Worm (Caenorhabditis elegans) whole organism, L4 larva: Measurements from ENCODE around the gene M176.16.
A peak's percentile ranks its signal among the peaks of the same experiment; 100 is the strongest.

Experiments used
- T20F7.1 ChIP-seq: fragments of 200-800 bp; sonication (Bioruptor generic); optimal IDR thresholded peaks from 2 replicates; lab custom pipeline; 2018; ENCODE audit warnings: mild to moderate bottlenecking, missing genetic modification characterization, missing compliant biosample characterization
- T26A8.4 ChIP-seq: fragments of 200-800 bp; sonication (Bioruptor generic); IDR thresholded peaks from 2 replicates; pipeline ENCODE4 v1.3.6; 2022; ENCODE audit warnings: missing genetic modification characterization, missing compliant biosample characterization
- Y105C5A.15 ChIP-seq: fragments of 200-800 bp; sonication (Bioruptor generic); IDR thresholded peaks from 2 replicates; pipeline ENCODE4 v1.3.6; 2022; ENCODE audit warnings: missing genetic modification characterization, missing compliant biosample characterization
- Y48G9A.11 ChIP-seq: fragments of 200-800 bp; sonication (Bioruptor generic); IDR thresholded peaks from 2 replicates; pipeline ENCODE4 v1.3.6; 2022; ENCODE audit warnings: missing genetic modification reagents, missing genetic modification characterization, missing compliant biosample characterization
- Y5F2A.4 ChIP-seq: fragments of 200-800 bp; sonication (Bioruptor generic); optimal IDR thresholded peaks from 2 replicates; lab custom pipeline; 2018; ENCODE audit warnings: mild to moderate bottlenecking, missing genetic modification characterization, missing compliant biosample characterization
- ZK337.2 ChIP-seq: fragments of 200-800 bp; sonication (Bioruptor generic); IDR thresholded peaks from 2 replicates; pipeline ENCODE4 v1.3.6; 2022; ENCODE audit warnings: missing genetic modification reagents, missing genetic modification characterization, missing compliant biosample characterization
- aha-1 ChIP-seq: fragments of 150-350 bp; peaks from one replicate; lab custom pipeline; 2014; ENCODE audit warnings: missing biosample characterization, missing genetic modification characterization
- arid-1 ChIP-seq: fragments of 200-800 bp; sonication (Bioruptor generic); conservative IDR thresholded peaks from 2 replicates; pipeline ENCODE4 v1.3.6; 2022; ENCODE audit warnings: missing genetic modification reagents, missing genetic modification characterization, missing compliant biosample characterization
- ceh-20 ChIP-seq: fragments of 200-800 bp; sonication (Bioruptor generic); IDR thresholded peaks from 2 replicates; pipeline ENCODE4 v1.3.6; 2022; ENCODE audit warnings: missing genetic modification reagents, missing genetic modification characterization, missing compliant biosample characterization
- ceh-28 ChIP-seq: fragments of 150-350 bp; optimal IDR thresholded peaks from 2 replicates; lab custom pipeline; 2014; ENCODE audit warnings: missing biosample characterization, missing genetic modification reagents, missing genetic modification characterization
- ceh-82 ChIP-seq: sonication (generic microtip); optimal IDR thresholded peaks from 2 replicates; lab custom pipeline; 2017; ENCODE audit warnings: missing biosample characterization, missing genetic modification characterization
- ctbp-1 ChIP-seq: fragments of 200-800 bp; sonication (Bioruptor generic); IDR thresholded peaks from 2 replicates; pipeline ENCODE4 v1.3.6; 2022; ENCODE audit warnings: missing genetic modification reagents, missing genetic modification characterization, missing compliant biosample characterization
- daf-8 ChIP-seq: fragments of 200-800 bp; sonication (Bioruptor generic); IDR thresholded peaks from 2 replicates; pipeline ENCODE4 v1.3.6; 2022; ENCODE audit warnings: missing genetic modification characterization, missing compliant biosample characterization
- dmd-6 ChIP-seq: fragments of 200-800 bp; sonication (Bioruptor generic); IDR thresholded peaks from 2 replicates; pipeline ENCODE4 v1.3.6; 2022; ENCODE audit warnings: missing genetic modification reagents, missing genetic modification characterization, missing compliant biosample characterization
- egl-27 ChIP-seq: sonication (generic microtip); optimal IDR thresholded peaks from 3 replicates; lab custom pipeline; 2017; ENCODE audit warnings: missing biosample characterization, missing genetic modification reagents, missing genetic modification characterization
- fos-1 ChIP-seq: fragments of 150-350 bp; optimal IDR thresholded peaks from 2 replicates; lab custom pipeline; 2014; ENCODE audit warnings: missing biosample characterization, missing genetic modification characterization
- gei-8 ChIP-seq: fragments of 200-800 bp; sonication (Bioruptor generic); optimal IDR thresholded peaks from 2 replicates; lab custom pipeline; 2018; ENCODE audit warnings: mild to moderate bottlenecking, missing genetic modification characterization, missing compliant biosample characterization
- hif-1 ChIP-seq, 2 experiments: sonication (generic microtip); optimal IDR thresholded peaks; 2 replicates each; lab custom pipeline; 2016 to 2017; ENCODE audit warnings: missing compliant biosample characterization in 2 of 2, missing genetic modification characterization in 2 of 2, missing genetic modification reagents in 2 of 2, missing genotype in 2 of 2, mild to moderate bottlenecking in 1 of 2
- hlh-30 ChIP-seq: sonication (generic microtip); optimal IDR thresholded peaks from 2 replicates; lab custom pipeline; 2017; ENCODE audit warnings: antibody characterized with exemption, mild to moderate bottlenecking, missing genetic modification characterization, missing compliant biosample characterization; ENCODE audit not compliant: insufficient read depth
- hmg-1.1 ChIP-seq: fragments of 200-800 bp; sonication (Bioruptor generic); IDR thresholded peaks from 2 replicates; pipeline ENCODE4 v1.3.6; 2022; ENCODE audit warnings: missing genetic modification reagents, missing genetic modification characterization, missing compliant biosample characterization
- lin-15B ChIP-seq: fragments of 150-350 bp; sonication (generic microtip); optimal IDR thresholded peaks from 3 replicates; lab custom pipeline; 2014; ENCODE audit warnings: missing biosample characterization, missing genetic modification characterization
- lin-39 ChIP-seq: fragments of 150-350 bp; optimal IDR thresholded peaks from 2 replicates; lab custom pipeline; 2014; ENCODE audit warnings: missing biosample characterization, missing genetic modification reagents, missing genetic modification characterization
- lsy-2 ChIP-seq, 2 experiments: fragments of 150-350 bp in 1 of 2; sonication (generic microtip) in 1 of 2; optimal IDR thresholded peaks; 2 replicates each; lab custom pipeline; 2014 to 2017; ENCODE audit warnings: missing biosample characterization in 2 of 2, missing genetic modification characterization in 2 of 2
- madf-5 ChIP-seq, 2 experiments: fragments of 200-800 bp; sonication (Bioruptor generic); IDR thresholded peaks; 2 replicates each; pipeline ENCODE4 v1.3.6; 2022; ENCODE audit warnings: missing compliant biosample characterization in 2 of 2, missing genetic modification characterization in 2 of 2
- mep-1 ChIP-seq: fragments of 150-350 bp; sonication (generic microtip); optimal IDR thresholded peaks from 3 replicates; lab custom pipeline; 2014; ENCODE audit warnings: missing biosample characterization, missing genetic modification characterization
- nhr-10 ChIP-seq: fragments of 150-350 bp; optimal IDR thresholded peaks from 2 replicates; lab custom pipeline; 2014; ENCODE audit warnings: missing biosample characterization, missing genetic modification characterization
- nhr-11 ChIP-seq: fragments of 150-350 bp; optimal IDR thresholded peaks from 2 replicates; lab custom pipeline; 2014; ENCODE audit warnings: missing biosample characterization, missing genetic modification characterization
- nhr-25 ChIP-seq: sonication (generic microtip); optimal IDR thresholded peaks from 2 replicates; lab custom pipeline; 2017; ENCODE audit warnings: missing genetic modification characterization, mild to moderate bottlenecking, missing compliant biosample characterization, antibody characterized with exemption, moderate library complexity, borderline replicate concordance; ENCODE audit not compliant: insufficient read depth
- nhr-41 ChIP-seq: fragments of 200-800 bp; sonication (Bioruptor generic); IDR thresholded peaks from 2 replicates; pipeline ENCODE4 v1.3.6; 2022; ENCODE audit warnings: missing genetic modification reagents, missing genetic modification characterization, missing compliant biosample characterization
- nhr-6 ChIP-seq: fragments of 150-350 bp; optimal IDR thresholded peaks from 2 replicates; lab custom pipeline; 2014; ENCODE audit warnings: missing biosample characterization, missing genetic modification characterization
- nhr-76 ChIP-seq: fragments of 150-350 bp; optimal IDR thresholded peaks from 2 replicates; lab custom pipeline; 2014; ENCODE audit warnings: missing biosample characterization, missing genetic modification characterization
- pha-4 ChIP-seq, 2 experiments: fragments of 150-350 bp in 1 of 2; fragments of 200-800 bp in 1 of 2; sonication (Bioruptor generic) in 1 of 2; IDR thresholded peaks in 1 of 2; optimal IDR thresholded peaks in 1 of 2; 2 replicates each; pipeline versions ENCODE4 v1.3.6 to Lab custom; 2014 to 2022; ENCODE audit warnings: missing genetic modification characterization in 2 of 2, missing genetic modification reagents in 2 of 2, missing biosample characterization in 1 of 2, missing compliant biosample characterization in 1 of 2
- rbr-2 ChIP-seq: sonication (generic microtip); optimal IDR thresholded peaks from 2 replicates; lab custom pipeline; 2016; ENCODE audit warnings: missing genotype, missing genetic modification characterization, missing compliant biosample characterization
- set-16 ChIP-seq: fragments of 200-800 bp; sonication (Bioruptor generic); IDR thresholded peaks from 2 replicates; pipeline ENCODE4 v1.3.6; 2022; ENCODE audit warnings: missing genetic modification reagents, missing genetic modification characterization, missing compliant biosample characterization
- skn-1 ChIP-seq: fragments of 150-350 bp; optimal IDR thresholded peaks from 2 replicates; lab custom pipeline; 2014; ENCODE audit warnings: missing biosample characterization, missing genetic modification characterization
- snpc-4 ChIP-seq: fragments of 150-350 bp; optimal IDR thresholded peaks from 2 replicates; lab custom pipeline; 2014; ENCODE audit warnings: missing biosample characterization, missing genetic modification characterization
- spr-1 ChIP-seq: sonication (generic microtip); optimal IDR thresholded peaks from 2 replicates; lab custom pipeline; 2016; ENCODE audit warnings: mild to moderate bottlenecking, missing genetic modification characterization, missing compliant biosample characterization
- zag-1 ChIP-seq: fragments of 150-350 bp; optimal IDR thresholded peaks from 2 replicates; lab custom pipeline; 2014; ENCODE audit warnings: missing biosample characterization, missing genetic modification characterization
- zfp-2 ChIP-seq: sonication (generic microtip); optimal IDR thresholded peaks from 2 replicates; lab custom pipeline; 2016; ENCODE audit warnings: mild to moderate bottlenecking, missing genetic modification characterization, missing compliant biosample characterization
- zfp-3 ChIP-seq: fragments of 200-800 bp; sonication (Bioruptor generic); conservative IDR thresholded peaks from 2 replicates; pipeline ENCODE4 v1.3.6; 2022; ENCODE audit warnings: missing genetic modification reagents, missing genetic modification characterization, missing compliant biosample characterization
- zip-11 ChIP-seq: fragments of 200-800 bp; sonication (Bioruptor generic); IDR thresholded peaks from 2 replicates; pipeline ENCODE4 v1.3.6; 2022; ENCODE audit warnings: missing genetic modification characterization, missing compliant biosample characterization

Gene M176.16

ce11 chrII:9416381-9417276, 1.7 kb upstream of the M176.16 start, which contains the start of the genes gss-1 and chch-3 (continued):
- TF ChIP-seq ceh-20 (GFP tag; lab: Robert Waterston, UW) (no peak), hmg-1.1 (peak; percentile 38; the same call in 1 of the 2 replicates), nhr-10 (tag; lab: Kevin White, UChicago) (no peak), Y48G9A.11 (GFP tag; lab: Robert Waterston, UW) (no peak), aha-1 (tag; lab: Kevin White, UChicago) (peak; percentile 93), Y5F2A.4 (GFP tag; lab: Kevin White, UChicago) (no peak), set-16 (GFP tag; lab: Robert Waterston, UW) (no peak), nhr-76 (tag; lab: Kevin White, UChicago) (no peak), T26A8.4 (GFP tag; lab: Robert Waterston, UW) (no peak), dmd-6 (GFP tag; lab: Robert Waterston, UW) (peak; percentile 61), egl-27 (tag; lab: Kevin White, UChicago) (no peak), fos-1 (tag; lab: Kevin White, UChicago) (no peak), nhr-25 (tag; lab: Kevin White, UChicago) (no peak), T20F7.1 (GFP tag; lab: Kevin White, UChicago) (peak; percentile 71), nhr-41 (GFP tag; lab: Robert Waterston, UW) (no peak), snpc-4 (tag; lab: Kevin White, UChicago) (no peak), spr-1 (tag; lab: Kevin White, UChicago) (no peak), arid-1 (GFP tag; lab: Robert Waterston, UW) (no peak), skn-1 (tag; lab: Kevin White, UChicago) (no peak), zfp-2 (tag; lab: Kevin White, UChicago) (no peak), lsy-2 (tag; optimal IDR thresholded peaks at IDR 0.05; lab: Kevin White, UChicago) (peak in 1 of 2 experiments; percentile 84), Y105C5A.15 (GFP tag; lab: Robert Waterston, UW) (no peak), rbr-2 (tag; lab: Kevin White, UChicago) (peak; percentile 44), zag-1 (tag; lab: Kevin White, UChicago) (no peak), mep-1 (tag; lab: Kevin White, UChicago) (no peak), madf-5 (GFP tag; IDR thresholded peaks at IDR 0.05; lab: Robert Waterston, UW) (no peak), ctbp-1 (GFP tag; lab: Robert Waterston, UW) (no peak), ceh-82 (tag; lab: Kevin White, UChicago) (no peak), zfp-3 (GFP tag; lab: Robert Waterston, UW) (no peak), ceh-28 (tag; lab: Kevin White, UChicago) (no peak), ZK337.2 (GFP tag; lab: Robert Waterston, UW) (no peak), hlh-30 (tag; lab: Kevin White, UChicago) (peak; percentile 53), lin-39 (tag; lab: Kevin White, UChicago) (no peak), zip-11 (no peak), pha-4 (GFP tag; IDR thresholded peaks at IDR 0.05; lab: Robert Waterston, UW) (peak; percentile 33; the same call in 1 of the 2 replicates), pha-4 (tag; optimal IDR thresholded peaks at IDR 0.05; lab: Kevin White, UChicago) (peak; percentile 56), nhr-11 (tag; lab: Kevin White, UChicago) (peak; percentile 69), daf-8 (no peak), gei-8 (GFP tag; lab: Kevin White, UChicago) (no peak), hif-1 (tag; optimal IDR thresholded peaks at IDR 0.05; lab: Kevin White, UChicago) (peak in 1 of 2 experiments; percentile 48), nhr-6 (tag; lab: Kevin White, UChicago) (peak; percentile 35), lin-15B (tag; lab: Kevin White, UChicago) (no peak)
- TF ChIP-seq, all 104 proteins: peak for 22
